Worm (Caenorhabditis elegans) whole organism, midembryonic: ENCODE data around the gene ZK250.2.

Experiments used
- T22C8.4 ChIP-seq: fragments of 200-800 bp; sonication (Bioruptor generic); IDR thresholded peaks from 2 replicates; pipeline ENCODE4 v1.3.6; 2022; ENCODE audit warnings: missing genetic modification characterization, missing compliant biosample characterization
- cog-1 ChIP-seq: sonication (generic microtip); optimal IDR thresholded peaks from 2 replicates; lab custom pipeline; 2016; ENCODE audit warnings: missing genetic modification characterization, missing compliant biosample characterization
- flt-1 ChIP-seq: fragments of 200-800 bp; sonication (Bioruptor generic); IDR thresholded peaks from 2 replicates; pipeline ENCODE4 v1.3.6; 2022; ENCODE audit warnings: missing genetic modification characterization, missing compliant biosample characterization
- klf-2 ChIP-seq: fragments of 200-800 bp; sonication (Bioruptor generic); conservative IDR thresholded peaks from 2 replicates; pipeline ENCODE4 v1.3.6; 2022; ENCODE audit warnings: missing genetic modification reagents, missing genetic modification characterization, missing compliant biosample characterization
- med-1 ChIP-seq: sonication (generic microtip); optimal IDR thresholded peaks from 2 replicates; lab custom pipeline; 2017; ENCODE audit warnings: missing genetic modification characterization, mild to moderate bottlenecking, missing compliant biosample characterization, antibody characterized with exemption, missing genetic modification reagents; ENCODE audit not compliant: insufficient read depth
- ref-1 ChIP-seq: fragments of 200-800 bp; sonication (Bioruptor generic); conservative IDR thresholded peaks from 2 replicates; pipeline ENCODE4 v1.3.6; 2022; ENCODE audit warnings: missing genetic modification reagents, missing genetic modification characterization, missing compliant biosample characterization
- tab-1 ChIP-seq: fragments of 200-800 bp; sonication (Bioruptor generic); IDR thresholded peaks from 2 replicates; pipeline ENCODE4 v1.3.6; 2022; ENCODE audit warnings: missing genetic modification characterization, missing compliant biosample characterization
- ztf-23 ChIP-seq: fragments of 200-800 bp; sonication (Bioruptor generic); IDR thresholded peaks from 2 replicates; pipeline ENCODE4 v1.3.6; 2022; ENCODE audit warnings: missing genetic modification reagents, missing genetic modification characterization, missing compliant biosample characterization
- ztf-29 ChIP-seq: fragments of 200-800 bp; sonication (Bioruptor generic); IDR thresholded peaks from 2 replicates; pipeline ENCODE4 v1.3.6; 2022; ENCODE audit warnings: missing genetic modification reagents, missing genetic modification characterization, missing compliant biosample characterization

ce11 chrII:1996237-1996636 is 47.7 kb downstream of the ZK250.2 start, which contains the start of gene math-20:
- TF ChIP-seq ztf-29 (GFP tag; lab: Robert Waterston, UW) (no peak), cog-1 (tag; lab: Kevin White, UChicago) (no peak), T22C8.4 (GFP tag; lab: Robert Waterston, UW) (no peak), ztf-23 (GFP tag; lab: Robert Waterston, UW) (no peak), flt-1 (no peak), tab-1 (GFP tag; lab: Robert Waterston, UW) (no peak), klf-2 (no peak), med-1 (GFP tag; lab: Kevin White, UChicago) (no peak), ref-1 (no peak)
